Worm (Caenorhabditis elegans): ENCODE results near the gene K07E12.2.

- TF ChIP-seq ztf-29 (GFP tag; IDR thresholded peaks at IDR 0.05) (no peak), med-1 (GFP tag; optimal IDR thresholded peaks at IDR 0.05; ENCODE audit: insufficient read depth) (no peak), klf-2 (GFP tag; conservative IDR thresholded peaks at IDR 0.05) (no peak), tab-1 (GFP tag; IDR thresholded peaks at IDR 0.05) (no peak), flt-1 (GFP tag; IDR thresholded peaks at IDR 0.05) (no peak), T22C8.4 (GFP tag; IDR thresholded peaks at IDR 0.05) (no peak)
Measured at ce11 chrIII:6736566-6736965, 505 bp upstream of the K07E12.2 start, which contains the start of gene Y102E9.6.

Measured in whole organism, midembryonic.